Fruit fly (Drosophila melanogaster) whole organism, embryonic: ENCODE measurements around the gene CG7860.
A peak's percentile ranks its signal among the peaks of the same experiment; 100 is the strongest.

Experiments used
- Antp ChIP-seq: fragments of 200-800 bp; sonication (Bioruptor generic); optimal IDR thresholded peaks from 3 replicates; lab custom pipeline; 2016; ENCODE audit warnings: missing biosample characterization, missing genetic modification characterization
- Atf-2 ChIP-seq: fragments of 200-800 bp; sonication (Bioruptor generic); optimal IDR thresholded peaks from 2 replicates; lab custom pipeline; 2016; ENCODE audit warnings: missing biosample characterization, missing genetic modification characterization
- BEAF-32 ChIP-seq: fragments of 200-800 bp; sonication (Bioruptor generic); optimal IDR thresholded peaks from 3 replicates; lab custom pipeline; 2017; ENCODE audit warnings: missing biosample characterization, missing genetic modification characterization, mild to moderate bottlenecking, moderate library complexity, missing genetic modification reagents
- C15 ChIP-seq: fragments of 200-800 bp; sonication (Bioruptor generic); IDR thresholded peaks from 3 replicates; pipeline ENCODE4 v1.3.6; 2022; ENCODE audit warnings: missing biosample characterization, missing genetic modification characterization
- CG11504 ChIP-seq: fragments of 200-800 bp; sonication (Bioruptor generic); optimal IDR thresholded peaks from 3 replicates; lab custom pipeline; 2019; ENCODE audit warnings: missing biosample characterization, mild to moderate bottlenecking, missing genetic modification characterization, moderate library complexity
- CG12155 ChIP-seq: fragments of 200-800 bp; sonication (Bioruptor generic); optimal IDR thresholded peaks from 3 replicates; lab custom pipeline; 2016; ENCODE audit warnings: missing biosample characterization, missing genetic modification characterization
- CG14050 ChIP-seq: fragments of 200-800 bp; sonication (Bioruptor generic); IDR thresholded peaks from 3 replicates; pipeline ENCODE4 v1.3.6; 2022; ENCODE audit warnings: missing biosample characterization, missing genetic modification characterization
- CG15696 ChIP-seq: fragments of 200-800 bp; sonication (Bioruptor generic); optimal IDR thresholded peaks from 2 replicates; lab custom pipeline; 2019; ENCODE audit warnings: missing biosample characterization, mild to moderate bottlenecking, missing genetic modification characterization, moderate library complexity
- CG17829 ChIP-seq: fragments of 200-800 bp; optimal IDR thresholded peaks from 2 replicates; lab custom pipeline; 2019; ENCODE audit warnings: missing biosample characterization, mild to moderate bottlenecking, missing genetic modification characterization, moderate library complexity
- CG18764 ChIP-seq: fragments of 200-800 bp; sonication (Bioruptor generic); optimal IDR thresholded peaks from 3 replicates; lab custom pipeline; 2016; ENCODE audit warnings: missing biosample characterization, missing genetic modification characterization
- CG3065 ChIP-seq: fragments of 200-800 bp; sonication (Bioruptor generic); optimal IDR thresholded peaks from 2 replicates; lab custom pipeline; 2016; ENCODE audit warnings: missing biosample characterization, missing genetic modification characterization
- CG31365 ChIP-seq: fragments of 200-800 bp; sonication (Bioruptor generic); optimal IDR thresholded peaks from 2 replicates; lab custom pipeline; 2018; ENCODE audit warnings: missing biosample characterization, mild to moderate bottlenecking, missing genetic modification characterization
- CG31441 ChIP-seq: fragments of 200-800 bp; sonication (Bioruptor generic); IDR thresholded peaks from 2 replicates; pipeline ENCODE4 v1.3.6; 2022; ENCODE audit warnings: missing biosample characterization, missing genetic modification characterization
- CG32772 ChIP-seq: fragments of 200-800 bp; sonication (Bioruptor generic); IDR thresholded peaks from 2 replicates; pipeline ENCODE4 v1.3.6; 2022; ENCODE audit warnings: missing biosample characterization, missing genetic modification characterization
- CG4282 ChIP-seq: fragments of 200-800 bp; sonication (Bioruptor generic); optimal IDR thresholded peaks from 2 replicates; lab custom pipeline; 2016; ENCODE audit warnings: missing biosample characterization, missing genetic modification characterization
- CG6683 ChIP-seq: fragments of 200-800 bp; sonication (Bioruptor generic); optimal IDR thresholded peaks from 2 replicates; lab custom pipeline; 2017; ENCODE audit warnings: missing biosample characterization, mild to moderate bottlenecking, missing genetic modification characterization, missing genetic modification reagents
- CG6689 ChIP-seq: fragments of 200-800 bp; sonication (Bioruptor generic); IDR thresholded peaks from 2 replicates; pipeline ENCODE4 v1.3.6; 2022; ENCODE audit warnings: missing biosample characterization, missing genetic modification characterization
- CG8478 ChIP-seq: fragments of >200 bp; optimal IDR thresholded peaks from 2 replicates; lab custom pipeline; 2018
- Camta ChIP-seq: fragments of 200-800 bp; sonication (Bioruptor generic); optimal IDR thresholded peaks from 2 replicates; lab custom pipeline; 2016; ENCODE audit warnings: missing biosample characterization, missing genetic modification characterization
- Doc3 ChIP-seq: fragments of 200-800 bp; sonication (Bioruptor generic); IDR thresholded peaks from 3 replicates; pipeline ENCODE4 v1.3.6; 2022; ENCODE audit warnings: missing biosample characterization, missing genetic modification characterization; ENCODE audit not compliant: partially characterized antibody
- ERR ChIP-seq: fragments of 200-800 bp; sonication (Bioruptor generic); optimal IDR thresholded peaks from 2 replicates; lab custom pipeline; 2016; ENCODE audit warnings: missing biosample characterization, missing genetic modification characterization
- Eip74EF ChIP-seq, 2 experiments: fragments of 200-800 bp in 1 of 2; fragments of >200 bp in 1 of 2; sonication (Bioruptor generic) in 1 of 2; optimal IDR thresholded peaks; 2 replicates each; lab custom pipeline; 2017 to 2019; ENCODE audit warnings: missing biosample characterization in 2 of 2, missing genetic modification characterization in 2 of 2, mild to moderate bottlenecking in 1 of 2, moderate library complexity in 1 of 2
- Hey ChIP-seq: fragments of 200-800 bp; sonication (Bioruptor generic); optimal IDR thresholded peaks from 3 replicates; lab custom pipeline; 2018; ENCODE audit warnings: missing biosample characterization, mild to moderate bottlenecking, missing genetic modification characterization
- Med ChIP-seq: fragments of 200-800 bp; sonication (Bioruptor generic); peaks from one replicate; lab custom pipeline; 2016; ENCODE audit warnings: missing biosample characterization, missing genetic modification characterization, mild to moderate bottlenecking, inconsistent platforms, moderate library complexity
- Myb ChIP-seq: fragments of 200-800 bp; sonication (Bioruptor generic); optimal IDR thresholded peaks from 2 replicates; lab custom pipeline; 2016; ENCODE audit warnings: missing biosample characterization, missing genetic modification characterization
- Optix ChIP-seq: fragments of 200-800 bp; sonication (Bioruptor generic); IDR thresholded peaks from 3 replicates; pipeline ENCODE4 v1.3.6; 2022; ENCODE audit warnings: missing biosample characterization, missing genetic modification characterization
- Sin3A ChIP-seq: fragments of >200 bp; optimal IDR thresholded peaks from 2 replicates; lab custom pipeline; 2018
- Sox102F ChIP-seq: fragments of 200-800 bp; sonication (Bioruptor generic); optimal IDR thresholded peaks from 2 replicates; lab custom pipeline; 2018; ENCODE audit warnings: missing biosample characterization, mild to moderate bottlenecking, missing genetic modification characterization, moderate library complexity
- Tbp ChIP-seq: fragments of >200 bp; optimal IDR thresholded peaks from 2 replicates; lab custom pipeline; 2018; ENCODE audit warnings: missing biosample characterization, missing genetic modification characterization
- ara ChIP-seq: fragments of 200-800 bp; sonication (Bioruptor generic); IDR thresholded peaks from 2 replicates; pipeline ENCODE4 v1.3.6; 2022; ENCODE audit warnings: missing biosample characterization, missing genetic modification characterization
- ash1 ChIP-seq: fragments of 200-800 bp; sonication (Bioruptor generic); optimal IDR thresholded peaks from 2 replicates; lab custom pipeline; 2018; ENCODE audit warnings: missing biosample characterization, mild to moderate bottlenecking, missing genetic modification characterization
- bigmax ChIP-seq: fragments of 200-800 bp; sonication (Bioruptor generic); optimal IDR thresholded peaks from 2 replicates; lab custom pipeline; 2018; ENCODE audit warnings: missing biosample characterization, mild to moderate bottlenecking, missing genetic modification characterization
- cad ChIP-seq: fragments of >200 bp; optimal IDR thresholded peaks from 2 replicates; lab custom pipeline; 2017; ENCODE audit warnings: missing biosample characterization, missing genetic modification characterization
- chif ChIP-seq, 2 experiments: fragments of 200-800 bp; sonication (Bioruptor generic); optimal IDR thresholded peaks; 3 replicates each; lab custom pipeline; 2016; ENCODE audit warnings: missing biosample characterization in 2 of 2, missing genetic modification characterization in 2 of 2
- crol ChIP-seq: fragments of 200-800 bp; sonication (Bioruptor generic); IDR thresholded peaks from 2 replicates; pipeline ENCODE4 v1.3.6; 2022; ENCODE audit warnings: missing biosample characterization, missing genetic modification characterization
- danr ChIP-seq: fragments of 200-800 bp; sonication (Bioruptor generic); IDR thresholded peaks from 2 replicates; pipeline ENCODE4 v1.3.6; 2022; ENCODE audit warnings: missing biosample characterization, missing genetic modification characterization
- disco-r ChIP-seq: fragments of 200-800 bp; sonication (Bioruptor generic); optimal IDR thresholded peaks from 2 replicates; lab custom pipeline; 2016; ENCODE audit warnings: missing biosample characterization, missing genetic modification characterization
- ewg ChIP-seq: fragments of 200-800 bp; sonication (Bioruptor generic); optimal IDR thresholded peaks from 3 replicates; lab custom pipeline; 2017; ENCODE audit warnings: mild to moderate bottlenecking, missing biosample characterization, missing genetic modification reagents, missing genetic modification characterization
- fd96Cb ChIP-seq: fragments of 200-800 bp; sonication (Bioruptor generic); optimal IDR thresholded peaks from 2 replicates; lab custom pipeline; 2018; ENCODE audit warnings: missing biosample characterization, mild to moderate bottlenecking, missing genetic modification characterization, moderate library complexity
- ftz-f1 ChIP-seq: fragments of 200-800 bp; sonication (Bioruptor generic); optimal IDR thresholded peaks from 2 replicates; lab custom pipeline; 2016; ENCODE audit warnings: missing biosample characterization, missing genetic modification characterization
- gfzf ChIP-seq: fragments of 200-800 bp; sonication (Bioruptor generic); optimal IDR thresholded peaks from 2 replicates; lab custom pipeline; 2016; ENCODE audit warnings: missing biosample characterization, mild to moderate bottlenecking, missing genetic modification characterization, moderate library complexity
- org-1 ChIP-seq: fragments of 200-800 bp; sonication (Bioruptor generic); optimal IDR thresholded peaks from 2 replicates; lab custom pipeline; 2017; ENCODE audit warnings: missing biosample characterization, missing genetic modification characterization
- pho ChIP-seq: fragments of 200-800 bp; sonication (Bioruptor generic); optimal IDR thresholded peaks from 2 replicates; lab custom pipeline; 2016; ENCODE audit warnings: missing biosample characterization, missing genetic modification characterization
- phol ChIP-seq: fragments of 200-800 bp; sonication (Bioruptor generic); optimal IDR thresholded peaks from 3 replicates; lab custom pipeline; 2018; ENCODE audit warnings: missing biosample characterization, mild to moderate bottlenecking, missing genetic modification characterization, moderate library complexity
- sima ChIP-seq: fragments of 200-800 bp; sonication (Bioruptor generic); optimal IDR thresholded peaks from 2 replicates; lab custom pipeline; 2016; ENCODE audit warnings: missing biosample characterization, missing genetic modification characterization
- sr ChIP-seq: fragments of 200-800 bp; sonication (Bioruptor generic); IDR thresholded peaks from 3 replicates; pipeline ENCODE4 v1.3.6; 2022; ENCODE audit warnings: missing biosample characterization, missing genetic modification characterization
- tgo ChIP-seq: fragments of 200-800 bp; sonication (Bioruptor generic); IDR thresholded peaks from 3 replicates; pipeline ENCODE4 v1.3.6; 2022; ENCODE audit warnings: missing biosample characterization, missing genetic modification characterization
- tna ChIP-seq: fragments of 200-800 bp; sonication (Bioruptor generic); IDR thresholded peaks from 2 replicates; pipeline ENCODE4 v1.3.6; 2022; ENCODE audit warnings: missing biosample characterization, missing genetic modification characterization; ENCODE audit not compliant: partially characterized antibody
- toy ChIP-seq: fragments of 200-800 bp; sonication (Bioruptor generic); IDR thresholded peaks from 2 replicates; pipeline ENCODE4 v1.3.6; 2022; ENCODE audit warnings: missing biosample characterization, missing genetic modification characterization
- ttk ChIP-seq: fragments of 200-800 bp; sonication (Bioruptor generic); IDR thresholded peaks from 2 replicates; pipeline ENCODE4 v2.1.2; 2022; ENCODE audit warnings: missing biosample characterization, missing genetic modification characterization
- wek ChIP-seq: fragments of 200-800 bp; sonication (Bioruptor generic); optimal IDR thresholded peaks from 3 replicates; lab custom pipeline; 2018; ENCODE audit warnings: missing biosample characterization, mild to moderate bottlenecking, missing genetic modification characterization, moderate library complexity

The CG7860 gene

DNA sequence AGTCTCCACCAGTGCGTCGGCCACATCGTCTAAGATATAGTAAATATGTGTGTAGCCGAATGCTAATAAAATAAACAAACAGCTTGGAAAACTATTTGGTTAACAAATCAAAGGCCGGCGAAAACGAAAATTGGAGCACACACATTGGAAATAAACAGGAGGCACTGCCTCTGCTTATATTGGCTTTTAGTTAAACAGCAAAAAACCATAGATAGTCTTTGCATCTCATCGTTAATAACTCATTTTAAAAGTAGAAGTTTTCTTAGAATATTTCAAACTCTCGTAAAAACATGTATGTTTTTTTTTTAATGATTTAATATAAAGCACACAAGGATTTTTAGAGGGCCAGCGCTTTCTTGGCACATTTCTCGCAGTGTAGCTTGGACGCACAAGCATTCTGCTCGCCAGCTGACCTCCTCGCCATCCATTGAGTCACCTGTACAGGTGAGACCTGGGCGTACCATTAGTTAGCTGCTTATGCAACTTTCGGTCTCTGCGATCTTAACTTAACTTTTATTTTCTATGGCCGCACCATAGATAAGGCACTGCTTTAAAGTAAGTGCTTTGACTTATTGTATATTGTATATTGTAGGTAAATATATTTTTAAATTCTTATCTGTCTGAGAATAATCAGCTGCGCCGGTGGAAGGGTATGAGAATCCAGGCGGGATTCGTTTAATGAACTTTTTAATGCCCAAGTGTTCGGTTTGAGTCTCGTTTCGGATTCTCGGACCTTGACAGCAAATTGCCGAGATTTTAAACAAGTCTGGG lies 23.1 kb downstream of the CG7860 start (continued):
- TF ChIP-seq Antp, result no peak
- TF ChIP-seq crol, result no peak
- no peak for TF ChIP-seq Atf-2 (GFP tag; lab: Kevin White, UChicago)
- no peak for TF ChIP-seq CG3065 (GFP tag; lab: Kevin White, UChicago)
- peak; percentile 14 for TF ChIP-seq Camta (GFP tag; lab: Kevin White, UChicago)
- no peak for TF ChIP-seq CG31365 (tag; lab: Kevin White, UChicago)
- no peak for TF ChIP-seq ERR
- peak; percentile 41; the same call in 1 of the 2 replicates for TF ChIP-seq CG32772 (GFP tag; lab: Robert Waterston, UW)
- no peak for TF ChIP-seq CG17829 (tag; lab: Kevin White, UChicago)
- TF ChIP-seq Eip74EF (GFP tag; optimal IDR thresholded peaks at IDR 0.05; lab: Kevin White, UChicago), result peak in 1 of 2 experiments; percentile 29
- TF ChIP-seq Hey (tag; lab: Kevin White, UChicago), result no peak
- TF ChIP-seq Sin3A (lab: Kevin White, UChicago), result no peak
- TF ChIP-seq bigmax (GFP tag; lab: Kevin White, UChicago), result no peak
- TF ChIP-seq pho, result peak; percentile 40
- TF ChIP-seq Myb (GFP tag; lab: Kevin White, UChicago), result peak; percentile 4
- TF ChIP-seq CG4282 (GFP tag; lab: Kevin White, UChicago), result no peak
- no peak for TF ChIP-seq cad
- TF ChIP-seq CG12155 (GFP tag; lab: Kevin White, UChicago), result no peak
- peak; percentile 48 for TF ChIP-seq phol (tag; lab: Kevin White, UChicago)
- no peak for TF ChIP-seq gfzf (GFP tag; lab: Kevin White, UChicago)
- TF ChIP-seq tgo, result 0 out of 3 replicates have a peak, but pooled peaks have one; percentile 37
- TF ChIP-seq ash1 (GFP tag; lab: Kevin White, UChicago), result no peak
- no peak for TF ChIP-seq sr (GFP tag; lab: Robert Waterston, UW)
- TF ChIP-seq CG18764 (GFP tag; lab: Kevin White, UChicago), result no peak
- no peak for TF ChIP-seq C15 (GFP tag; lab: Robert Waterston, UW)
- no peak for TF ChIP-seq disco-r (GFP tag; lab: Kevin White, UChicago)
- TF ChIP-seq CG14050, result no peak
- no peak for TF ChIP-seq ara
- no peak for TF ChIP-seq CG8478 (lab: Kevin White, UChicago)
- TF ChIP-seq tna (GFP tag; lab: Robert Waterston, UW), result no peak
- no peak for TF ChIP-seq toy (GFP tag; lab: Robert Waterston, UW)
- TF ChIP-seq danr (GFP tag; lab: Robert Waterston, UW), result no peak
- no peak for TF ChIP-seq CG6683 (GFP tag; lab: Kevin White, UChicago)
- TF ChIP-seq CG6689 (GFP tag; lab: Robert Waterston, UW), result peak; percentile 52; the same call in 1 of the 2 replicates
- TF ChIP-seq Optix (GFP tag; lab: Robert Waterston, UW), result no peak
- peak; percentile 20 for TF ChIP-seq ewg (GFP tag; lab: Kevin White, UChicago)
- TF ChIP-seq CG11504, result peak; percentile 58
- peak; percentile 76 for TF ChIP-seq Med
- TF ChIP-seq ftz-f1, result no peak
- no peak for TF ChIP-seq Tbp (GFP tag; lab: Kevin White, UChicago)
- peak; percentile 58 for TF ChIP-seq Sox102F (GFP tag; lab: Kevin White, UChicago)
- no peak for TF ChIP-seq BEAF-32
- no peak for TF ChIP-seq sima (GFP tag; lab: Kevin White, UChicago)
- no peak for TF ChIP-seq org-1 (GFP tag; lab: Kevin White, UChicago)
- TF ChIP-seq Doc3 (GFP tag; lab: Robert Waterston, UW), result no peak
- TF ChIP-seq chif (GFP tag; optimal IDR thresholded peaks at IDR 0.05; lab: Kevin White, UChicago), result peak; percentile 21 to 44
- 0 out of 2 replicates have a peak, but pooled peaks have one; percentile 11 for TF ChIP-seq ttk (GFP tag; lab: Robert Waterston, UW)
- peak; percentile 41 for TF ChIP-seq CG15696 (tag; lab: Kevin White, UChicago)
- no peak for TF ChIP-seq wek (GFP tag; lab: Kevin White, UChicago)
- TF ChIP-seq CG31441 (GFP tag; lab: Robert Waterston, UW), result peak; percentile 53
- peak; percentile 28 for TF ChIP-seq fd96Cb (tag; lab: Kevin White, UChicago)
